Fruit fly (Drosophila melanogaster) whole organism, embryonic: ENCODE data around the gene Actn3.

Experiments used
- BEAF-32 ChIP-seq: fragments of 200-800 bp; sonication (Bioruptor generic); optimal IDR thresholded peaks from 3 replicates; lab custom pipeline; 2017; ENCODE audit warnings: missing biosample characterization, missing genetic modification characterization, mild to moderate bottlenecking, moderate library complexity, missing genetic modification reagents
- Bgb ChIP-seq: fragments of 200-800 bp; sonication (Bioruptor generic); IDR thresholded peaks from 2 replicates; pipeline ENCODE4 v1.3.6; 2022; ENCODE audit warnings: missing biosample characterization, missing genetic modification characterization; ENCODE audit not compliant: partially characterized antibody
- CG1024 ChIP-seq: fragments of 200-800 bp; sonication (Bioruptor generic); IDR thresholded peaks from 2 replicates; pipeline ENCODE4 v1.3.6; 2022; ENCODE audit warnings: missing biosample characterization, missing genetic modification characterization
- CG10274 ChIP-seq: fragments of 200-800 bp; sonication (Bioruptor generic); optimal IDR thresholded peaks from 3 replicates; lab custom pipeline; 2017; ENCODE audit warnings: missing biosample characterization, mild to moderate bottlenecking, missing genetic modification characterization
- CG11247 ChIP-seq: fragments of 200-800 bp; sonication (Bioruptor generic); IDR thresholded peaks from 2 replicates; pipeline ENCODE4 v1.3.6; 2022; ENCODE audit warnings: missing biosample characterization, missing genetic modification characterization
- CG11456 ChIP-seq: fragments of 200-800 bp; sonication (Bioruptor generic); IDR thresholded peaks from 3 replicates; pipeline ENCODE4 v1.3.6; 2022; ENCODE audit warnings: missing biosample characterization, missing genetic modification characterization
- CG14441 ChIP-seq: fragments of 200-800 bp; sonication (Bioruptor generic); IDR thresholded peaks from 2 replicates; pipeline ENCODE4 v1.3.6; 2022; ENCODE audit warnings: missing biosample characterization, missing genetic modification characterization
- CG17802 ChIP-seq: fragments of 200-800 bp; sonication (Bioruptor generic); optimal IDR thresholded peaks from 2 replicates; lab custom pipeline; 2018; ENCODE audit warnings: missing biosample characterization, mild to moderate bottlenecking, missing genetic modification characterization, moderate library complexity
- CG17829 ChIP-seq: fragments of 200-800 bp; optimal IDR thresholded peaks from 2 replicates; lab custom pipeline; 2019; ENCODE audit warnings: missing biosample characterization, mild to moderate bottlenecking, missing genetic modification characterization, moderate library complexity
- CG18599 ChIP-seq: fragments of 200-800 bp; sonication (Bioruptor generic); optimal IDR thresholded peaks from 3 replicates; lab custom pipeline; 2017; ENCODE audit warnings: missing biosample characterization, missing genetic modification characterization, mild to moderate bottlenecking, moderate library complexity, missing genetic modification reagents
- CG2889 ChIP-seq: fragments of 200-800 bp; sonication (Bioruptor generic); IDR thresholded peaks from 3 replicates; pipeline ENCODE4 v1.3.6; 2022; ENCODE audit warnings: missing biosample characterization, missing genetic modification characterization
- CG31365 ChIP-seq: fragments of 200-800 bp; sonication (Bioruptor generic); optimal IDR thresholded peaks from 2 replicates; lab custom pipeline; 2018; ENCODE audit warnings: missing biosample characterization, mild to moderate bottlenecking, missing genetic modification characterization
- CG6175 ChIP-seq: fragments of 200-800 bp; sonication (Bioruptor generic); IDR thresholded peaks from 3 replicates; pipeline ENCODE4 v1.3.6; 2022; ENCODE audit warnings: missing biosample characterization, missing genetic modification characterization
- CG6765 ChIP-seq: fragments of 200-800 bp; sonication (Bioruptor generic); optimal IDR thresholded peaks from 3 replicates; lab custom pipeline; 2017; ENCODE audit warnings: missing biosample characterization, mild to moderate bottlenecking, missing genetic modification characterization
- CG7372 ChIP-seq: fragments of 200-800 bp; sonication (Bioruptor generic); IDR thresholded peaks from 2 replicates; pipeline ENCODE4 v1.3.6; 2022; ENCODE audit warnings: missing biosample characterization, missing genetic modification characterization
- CG7745 ChIP-seq: fragments of 200-800 bp; sonication (Bioruptor generic); optimal IDR thresholded peaks from 2 replicates; lab custom pipeline; 2018; ENCODE audit warnings: missing biosample characterization, mild to moderate bottlenecking, missing genetic modification characterization, moderate library complexity
- CG9817 ChIP-seq: fragments of 200-800 bp; sonication (Bioruptor generic); optimal IDR thresholded peaks from 2 replicates; lab custom pipeline; 2018; ENCODE audit warnings: missing biosample characterization, mild to moderate bottlenecking, missing genetic modification characterization, moderate library complexity
- CTCF ChIP-seq: fragments of 200-800 bp; sonication (Bioruptor generic); optimal IDR thresholded peaks from 2 replicates; lab custom pipeline; 2017; ENCODE audit warnings: missing biosample characterization, mild to moderate bottlenecking, missing genetic modification characterization, moderate library complexity
- Fer3 ChIP-seq: fragments of 200-800 bp; sonication (Bioruptor generic); optimal IDR thresholded peaks from 2 replicates; lab custom pipeline; 2018; ENCODE audit warnings: missing biosample characterization, mild to moderate bottlenecking, missing genetic modification characterization, moderate library complexity
- HLH4C ChIP-seq: fragments of 200-800 bp; sonication (Bioruptor generic); IDR thresholded peaks from 3 replicates; pipeline ENCODE4 v1.3.6; 2022; ENCODE audit warnings: missing biosample characterization, missing genetic modification characterization; ENCODE audit not compliant: partially characterized antibody
- Hey ChIP-seq: fragments of 200-800 bp; sonication (Bioruptor generic); optimal IDR thresholded peaks from 3 replicates; lab custom pipeline; 2018; ENCODE audit warnings: missing biosample characterization, mild to moderate bottlenecking, missing genetic modification characterization
- HmgZ ChIP-seq: fragments of 200-800 bp; sonication (Bioruptor generic); optimal IDR thresholded peaks from 2 replicates; lab custom pipeline; 2018; ENCODE audit warnings: missing biosample characterization, mild to moderate bottlenecking, missing genetic modification characterization
- Med ChIP-seq: fragments of 200-800 bp; sonication (Bioruptor generic); peaks from one replicate; lab custom pipeline; 2016; ENCODE audit warnings: missing biosample characterization, missing genetic modification characterization, mild to moderate bottlenecking, inconsistent platforms, moderate library complexity
- Meics ChIP-seq: fragments of 200-800 bp; sonication (Bioruptor generic); optimal IDR thresholded peaks from 2 replicates; lab custom pipeline; 2017; ENCODE audit warnings: missing biosample characterization, mild to moderate bottlenecking, missing genetic modification characterization
- Nf-YB ChIP-seq: fragments of 200-800 bp; sonication (Bioruptor generic); optimal IDR thresholded peaks from 3 replicates; lab custom pipeline; 2019; ENCODE audit warnings: missing biosample characterization, mild to moderate bottlenecking, missing genetic modification characterization, moderate library complexity
- Oaz ChIP-seq: fragments of 200-800 bp; sonication (Bioruptor generic); IDR thresholded peaks from 2 replicates; pipeline ENCODE4 v1.3.6; 2022; ENCODE audit warnings: missing biosample characterization, missing genetic modification characterization
- Opbp ChIP-seq: fragments of 200-800 bp; sonication (Bioruptor generic); IDR thresholded peaks from 3 replicates; pipeline ENCODE4 v1.3.6; 2022; ENCODE audit warnings: missing biosample characterization, missing genetic modification characterization; ENCODE audit not compliant: partially characterized antibody
- Sry-β ChIP-seq: fragments of 200-800 bp; sonication (Bioruptor generic); optimal IDR thresholded peaks from 2 replicates; lab custom pipeline; 2018; ENCODE audit warnings: missing biosample characterization, mild to moderate bottlenecking, missing genetic modification characterization, moderate library complexity
- Trl ChIP-seq, 3 experiments: fragments of >200 bp in 2 of 3; fragments of 200-800 bp in 1 of 3; sonication (Bioruptor generic) in 1 of 3; optimal IDR thresholded peaks; 2 replicates in 1 of 3; 3 replicates in 2 of 3; lab custom pipeline; 2016 to 2017; ENCODE audit warnings: missing biosample characterization in 1 of 3, missing genetic modification characterization in 1 of 3
- chinmo ChIP-seq: fragments of 200-800 bp; sonication (Bioruptor generic); IDR thresholded peaks from 4 replicates; pipeline ENCODE4 v1.3.6; 2022; ENCODE audit warnings: missing biosample characterization, missing genetic modification characterization; ENCODE audit not compliant: partially characterized antibody
- crp ChIP-seq, 2 experiments: fragments of 200-800 bp; sonication (Bioruptor generic); optimal IDR thresholded peaks; 2 replicates in 1 of 2; 3 replicates in 1 of 2; lab custom pipeline; 2017; ENCODE audit warnings: missing biosample characterization in 2 of 2, missing genetic modification characterization in 2 of 2, mild to moderate bottlenecking in 1 of 2, moderate library complexity in 1 of 2
- exex ChIP-seq: fragments of 200-800 bp; sonication (Bioruptor generic); optimal IDR thresholded peaks from 4 replicates; lab custom pipeline; 2018; ENCODE audit warnings: missing biosample characterization, mild to moderate bottlenecking, missing genetic modification characterization, moderate library complexity
- fd102C ChIP-seq: fragments of 200-800 bp; sonication (Bioruptor generic); optimal IDR thresholded peaks from 2 replicates; lab custom pipeline; 2018; ENCODE audit warnings: missing biosample characterization, mild to moderate bottlenecking, missing genetic modification characterization, moderate library complexity
- gce ChIP-seq: fragments of 200-800 bp; sonication (Bioruptor generic); IDR thresholded peaks from 3 replicates; pipeline ENCODE4 v1.3.6; 2022; ENCODE audit warnings: missing biosample characterization, missing genetic modification characterization
- gro ChIP-seq: fragments of 200-800 bp; sonication (Bioruptor generic); optimal IDR thresholded peaks from 2 replicates; lab custom pipeline; 2016; ENCODE audit warnings: missing biosample characterization, missing genetic modification characterization
- her ChIP-seq: fragments of 200-800 bp; sonication (Bioruptor generic); optimal IDR thresholded peaks from 2 replicates; lab custom pipeline; 2016; ENCODE audit warnings: missing biosample characterization, missing genetic modification characterization
- lab ChIP-seq: fragments of 200-800 bp; sonication (Bioruptor generic); optimal IDR thresholded peaks from 3 replicates; lab custom pipeline; 2017; ENCODE audit warnings: missing biosample characterization, missing genetic modification characterization, mild to moderate bottlenecking, moderate library complexity, missing genetic modification reagents
- lbe ChIP-seq: fragments of 200-800 bp; sonication (Bioruptor generic); optimal IDR thresholded peaks from 2 replicates; lab custom pipeline; 2016; ENCODE audit warnings: missing biosample characterization, mild to moderate bottlenecking, missing genetic modification characterization
- nerfin-1 ChIP-seq: fragments of 200-800 bp; sonication (Bioruptor generic); optimal IDR thresholded peaks from 3 replicates; lab custom pipeline; 2019; ENCODE audit warnings: missing biosample characterization, mild to moderate bottlenecking, missing genetic modification characterization, moderate library complexity
- sd ChIP-seq: fragments of 200-800 bp; sonication (Bioruptor generic); optimal IDR thresholded peaks from 3 replicates; lab custom pipeline; 2018; ENCODE audit warnings: missing biosample characterization, mild to moderate bottlenecking, missing genetic modification characterization, moderate library complexity
- sens ChIP-seq: fragments of 200-800 bp; sonication (Bioruptor generic); peaks from one replicate; lab custom pipeline; 2016; ENCODE audit warnings: missing biosample characterization, missing genetic modification characterization
- sug ChIP-seq: fragments of 200-800 bp; optimal IDR thresholded peaks from 2 replicates; lab custom pipeline; 2019; ENCODE audit warnings: missing biosample characterization, mild to moderate bottlenecking, missing genetic modification characterization, moderate library complexity
- toy ChIP-seq: fragments of 200-800 bp; sonication (Bioruptor generic); IDR thresholded peaks from 2 replicates; pipeline ENCODE4 v1.3.6; 2022; ENCODE audit warnings: missing biosample characterization, missing genetic modification characterization
- trem ChIP-seq: fragments of 200-800 bp; optimal IDR thresholded peaks from 3 replicates; lab custom pipeline; 2019; ENCODE audit warnings: missing biosample characterization, mild to moderate bottlenecking, missing genetic modification characterization, moderate library complexity
- trh ChIP-seq: fragments of 200-800 bp; sonication (Bioruptor generic); optimal IDR thresholded peaks from 2 replicates; lab custom pipeline; 2016; ENCODE audit warnings: missing biosample characterization, missing genetic modification characterization
- twi ChIP-seq: fragments of 200-800 bp; optimal IDR thresholded peaks from 2 replicates; lab custom pipeline; 2019; ENCODE audit warnings: missing biosample characterization, mild to moderate bottlenecking, missing genetic modification characterization, moderate library complexity
- vvl ChIP-seq: fragments of 200-800 bp; sonication (Bioruptor generic); IDR thresholded peaks from 2 replicates; pipeline ENCODE4 v1.3.6; 2022; ENCODE audit warnings: missing biosample characterization, missing genetic modification characterization
- zen ChIP-seq: fragments of 200-800 bp; sonication (Bioruptor generic); optimal IDR thresholded peaks from 3 replicates; lab custom pipeline; 2018; ENCODE audit warnings: missing biosample characterization, mild to moderate bottlenecking, missing genetic modification characterization, moderate library complexity
- zen2 ChIP-seq: fragments of 200-800 bp; sonication (Bioruptor generic); IDR thresholded peaks from 3 replicates; pipeline ENCODE4 v1.3.6; 2022; ENCODE audit warnings: missing biosample characterization, missing genetic modification characterization; ENCODE audit not compliant: partially characterized antibody

Gene Actn3

dm6 chr3R:16982108-16982707, 4.6 kb upstream of the Actn3 start, which contains the start of gene AhcyL2:
TSS of gene AhcyL2 (minus strand) at chr3R:16982158.
- no peak; the same call in 1 of the 2 replicates for TF ChIP-seq Bgb
- no peak for TF ChIP-seq zen2 (GFP tag; lab: Robert Waterston, UW)
- peak; percentile 98 for TF ChIP-seq exex (tag; lab: Kevin White, UChicago)
- TF ChIP-seq sd (tag; lab: Kevin White, UChicago), result peak; percentile 60
- no peak for TF ChIP-seq Oaz (GFP tag; lab: Robert Waterston, UW)
- no peak for TF ChIP-seq twi
- peak; percentile 14 for TF ChIP-seq CG18599 (GFP tag; lab: Kevin White, UChicago)
- TF ChIP-seq BEAF-32, result no peak
- no peak for TF ChIP-seq CTCF (GFP tag; lab: Kevin White, UChicago)
- TF ChIP-seq HLH4C, result no peak
- TF ChIP-seq CG10274, result no peak
- no peak for TF ChIP-seq trem (tag; lab: Kevin White, UChicago)
- TF ChIP-seq CG14441, result 0 out of 2 replicates have a peak, but pooled peaks have one; percentile 38
- peak; percentile 39 for TF ChIP-seq HmgZ (tag; lab: Kevin White, UChicago)
- TF ChIP-seq Sry-β (GFP tag; lab: Kevin White, UChicago), result no peak
- peak; percentile 48 for TF ChIP-seq lab
- no peak for TF ChIP-seq vvl (GFP tag; lab: Robert Waterston, UW)
- TF ChIP-seq CG17802 (tag; lab: Kevin White, UChicago), result no peak
- TF ChIP-seq toy, result no peak
- TF ChIP-seq zen, result no peak
- no peak for TF ChIP-seq her (GFP tag; lab: Kevin White, UChicago)
- no peak for TF ChIP-seq CG17829 (tag; lab: Kevin White, UChicago)
- no peak for TF ChIP-seq sens
- no peak for TF ChIP-seq Opbp (GFP tag; lab: Robert Waterston, UW)
- no peak for TF ChIP-seq CG11456 (GFP tag; lab: Robert Waterston, UW)
- TF ChIP-seq crp (GFP tag; optimal IDR thresholded peaks at IDR 0.05; lab: Kevin White, UChicago), result no peak
- no peak for TF ChIP-seq nerfin-1 (tag; lab: Kevin White, UChicago)
- TF ChIP-seq CG11247 (GFP tag; lab: Robert Waterston, UW), result no peak
- TF ChIP-seq lbe (GFP tag; lab: Kevin White, UChicago), result peak; percentile 3
- no peak for TF ChIP-seq CG7372 (GFP tag; lab: Robert Waterston, UW)
- TF ChIP-seq CG2889 (GFP tag; lab: Robert Waterston, UW), result no peak
- TF ChIP-seq gce, result no peak
- no peak for TF ChIP-seq Fer3
- peak; percentile 96 for TF ChIP-seq sug (tag; lab: Kevin White, UChicago)
- TF ChIP-seq CG7745 (tag; lab: Kevin White, UChicago), result no peak
- no peak for TF ChIP-seq CG1024 (GFP tag; lab: Robert Waterston, UW)
- no peak for TF ChIP-seq Trl (optimal IDR thresholded peaks at IDR 0.05; lab: Kevin White, UChicago)
- TF ChIP-seq Trl (GFP tag; optimal IDR thresholded peaks at IDR 0.05; lab: Kevin White, UChicago), result no peak
- peak; percentile 47 for TF ChIP-seq Med (GFP tag; lab: Kevin White, UChicago)
- TF ChIP-seq Nf-YB (GFP tag; lab: Kevin White, UChicago), result no peak
- no peak for TF ChIP-seq CG31365 (tag; lab: Kevin White, UChicago)
- no peak for TF ChIP-seq CG6765
- TF ChIP-seq fd102C, result no peak
- peak; percentile 1 for TF ChIP-seq Meics (GFP tag; lab: Kevin White, UChicago)
- peak; percentile 92; the same call in 2 of the 4 replicates for TF ChIP-seq chinmo (GFP tag; lab: Robert Waterston, UW)
- TF ChIP-seq CG6175 (GFP tag; lab: Robert Waterston, UW), result peak; percentile 61; the same call in 1 of the 3 replicates
- no peak for TF ChIP-seq CG9817
- TF ChIP-seq gro (GFP tag; lab: Kevin White, UChicago), result peak; percentile 58
- TF ChIP-seq trh (GFP tag; lab: Kevin White, UChicago), result no peak
- TF ChIP-seq Hey (tag; lab: Kevin White, UChicago), result peak; percentile 93
